ENCODE assay signal across 3 fruit fly cellular contexts in genomic region chr3L:690031-690686, dm6.
TF ChIP-seq lines count a peak whose summit lies in the region.

Gene CG32483, minus strand, starts transcription at chr3L:690081.
Gene RabX6, plus strand, starts transcription at chr3L:690517.

- peak; percentile 38 for TF ChIP-seq CTCF in whole organism, embryonic (GFP tag; optimal IDR thresholded peaks at IDR 0.05; lab: Kevin White, UChicago)

TF ChIP-seq in whole organism, adult, 20 proteins besides CTCF, POLR2A, EP300 and RAD21:
- TF ChIP-seq Mnt (GFP tag; optimal IDR thresholded peaks at IDR 0.05; lab: Kevin White, UChicago) (no peak), CG14711 (tag; optimal IDR thresholded peaks at IDR 0.05; lab: Kevin White, UChicago) (peak; percentile 73), CG7101 (tag; optimal IDR thresholded peaks at IDR 0.05; lab: Kevin White, UChicago) (no peak), CG12768 (GFP tag; optimal IDR thresholded peaks at IDR 0.05; lab: Kevin White, UChicago) (no peak), Crg-1 (GFP tag; optimal IDR thresholded peaks at IDR 0.05; lab: Kevin White, UChicago) (no peak), bab1 (GFP tag; optimal IDR thresholded peaks at IDR 0.05; lab: Kevin White, UChicago) (peak; percentile 36), CG33017 (tag; optimal IDR thresholded peaks at IDR 0.05; lab: Kevin White, UChicago) (no peak), tj (GFP tag; optimal IDR thresholded peaks at IDR 0.05; lab: Kevin White, UChicago) (no peak), toe (GFP tag; optimal IDR thresholded peaks at IDR 0.05; lab: Kevin White, UChicago) (no peak), kay (GFP tag; lab: Kevin White, UChicago; ENCODE audit: borderline replicate concordance) (no peak), CG7045 (GFP tag; optimal IDR thresholded peaks at IDR 0.05; lab: Kevin White, UChicago) (no peak), CG5204 (GFP tag; optimal IDR thresholded peaks at IDR 0.05; lab: Kevin White, UChicago) (no peak), pad (GFP tag; optimal IDR thresholded peaks at IDR 0.05; lab: Kevin White, UChicago) (no peak), cnc (optimal IDR thresholded peaks at IDR 0.05; lab: Kevin White, UChicago) (no peak), Hr96 (GFP tag; optimal IDR thresholded peaks at IDR 0.05; lab: Kevin White, UChicago) (no peak), cic (GFP tag; optimal IDR thresholded peaks at IDR 0.05; lab: Kevin White, UChicago) (no peak)

TF ChIP-seq in whole organism, embryonic, 481 proteins besides CTCF, POLR2A, EP300 and RAD21 (continues in another document):
- TF ChIP-seq nerfin-1 (tag; optimal IDR thresholded peaks at IDR 0.05; lab: Kevin White, UChicago): no peak
- no peak for TF ChIP-seq oc (tag; optimal IDR thresholded peaks at IDR 0.05; lab: Kevin White, UChicago)
- TF ChIP-seq Dref (GFP tag; IDR thresholded peaks at IDR 0.05; lab: Robert Waterston, UW): peak; percentile 79
- TF ChIP-seq trem (tag; optimal IDR thresholded peaks at IDR 0.05; lab: Kevin White, UChicago): peak; percentile 35
- peak; percentile 30 for TF ChIP-seq Scr (GFP tag; IDR thresholded peaks at IDR 0.05; lab: Robert Waterston, UW; ENCODE audit: partially characterized antibody)
- TF ChIP-seq luna (GFP tag; optimal IDR thresholded peaks at IDR 0.05; lab: Kevin White, UChicago): no peak
- TF ChIP-seq BEAF-32 (GFP tag; optimal IDR thresholded peaks at IDR 0.05; lab: Kevin White, UChicago): peak; percentile 42
- TF ChIP-seq Opbp (GFP tag; IDR thresholded peaks at IDR 0.05; lab: Robert Waterston, UW; ENCODE audit: partially characterized antibody): peak; percentile 52; the same call in 1 of the 3 replicates
- TF ChIP-seq Dad (GFP tag; optimal IDR thresholded peaks at IDR 0.05; lab: Kevin White, UChicago): no peak
- TF ChIP-seq rib (GFP tag; IDR thresholded peaks at IDR 0.05; lab: Robert Waterston, UW): peak; percentile 14; the same call in 1 of the 2 replicates
- TF ChIP-seq mld (GFP tag; IDR thresholded peaks at IDR 0.05; lab: Robert Waterston, UW; ENCODE audit: partially characterized antibody): 0 out of 3 replicates have a peak, but pooled peaks have one; percentile 35
- no peak for TF ChIP-seq ci (GFP tag; IDR thresholded peaks at IDR 0.05; lab: Robert Waterston, UW)
- no peak for TF ChIP-seq Doc2 (GFP tag; IDR thresholded peaks at IDR 0.05; lab: Robert Waterston, UW)
- TF ChIP-seq stwl (tag; optimal IDR thresholded peaks at IDR 0.05; lab: Kevin White, UChicago): peak; percentile 74
- peak; percentile 22 for TF ChIP-seq CG4617 (GFP tag; optimal IDR thresholded peaks at IDR 0.05; lab: Kevin White, UChicago; ENCODE audit: borderline replicate concordance)
- peak; percentile 55; the same call in 2 of the 4 replicates for TF ChIP-seq Dll (GFP tag; IDR thresholded peaks at IDR 0.05; lab: Robert Waterston, UW; ENCODE audit: partially characterized antibody)
- 0 out of 3 replicates have a peak, but pooled peaks have one; percentile 22 for TF ChIP-seq Doc3 (GFP tag; IDR thresholded peaks at IDR 0.05; lab: Robert Waterston, UW; ENCODE audit: partially characterized antibody)
- TF ChIP-seq bowl (GFP tag; IDR thresholded peaks at IDR 0.05; lab: Robert Waterston, UW): no peak
- TF ChIP-seq ewg (GFP tag; optimal IDR thresholded peaks at IDR 0.05; lab: Kevin White, UChicago): peak; percentile 8
- no peak for TF ChIP-seq Side (GFP tag; optimal IDR thresholded peaks at IDR 0.05; lab: Kevin White, UChicago)
- TF ChIP-seq Bgb (GFP tag; IDR thresholded peaks at IDR 0.05; lab: Robert Waterston, UW; ENCODE audit: partially characterized antibody): 0 out of 2 replicates have a peak, but pooled peaks have one; percentile 22
- peak; percentile 90 for TF ChIP-seq E2f2 (GFP tag; IDR thresholded peaks at IDR 0.05; lab: Robert Waterston, UW)
- TF ChIP-seq CG15479 (GFP tag; optimal IDR thresholded peaks at IDR 0.05; lab: Kevin White, UChicago): peak; percentile 58
- no peak for TF ChIP-seq Ssrp (tag; optimal IDR thresholded peaks at IDR 0.05; lab: Kevin White, UChicago)
- TF ChIP-seq Sin3A (optimal IDR thresholded peaks at IDR 0.05; lab: Kevin White, UChicago): peak; percentile 1
- peak; percentile 3 for TF ChIP-seq HmgZ (tag; optimal IDR thresholded peaks at IDR 0.05; lab: Kevin White, UChicago)
- no peak for TF ChIP-seq CG12104 (GFP tag; optimal IDR thresholded peaks at IDR 0.05; lab: Kevin White, UChicago)
- TF ChIP-seq amos (GFP tag; IDR thresholded peaks at IDR 0.05; lab: Robert Waterston, UW; ENCODE audit: partially characterized antibody): peak; percentile 36; the same call in 1 of the 2 replicates
- TF ChIP-seq CG8290 (GFP tag; optimal IDR thresholded peaks at IDR 0.05; lab: Kevin White, UChicago): no peak
- TF ChIP-seq CG8290 (tag; optimal IDR thresholded peaks at IDR 0.05; lab: Kevin White, UChicago): peak in 1 of 2 experiments; percentile 9
- no peak for TF ChIP-seq gt (GFP tag; IDR thresholded peaks at IDR 0.05; lab: Robert Waterston, UW)
- TF ChIP-seq Gsc (GFP tag; IDR thresholded peaks at IDR 0.05; lab: Robert Waterston, UW): no peak
- TF ChIP-seq unc-4 (GFP tag; IDR thresholded peaks at IDR 0.05; lab: Robert Waterston, UW; ENCODE audit: partially characterized antibody): peak; percentile 40; the same call in 1 of the 2 replicates
- no peak for TF ChIP-seq CG7839 (tag; optimal IDR thresholded peaks at IDR 0.05; lab: Kevin White, UChicago)
- TF ChIP-seq pzg (GFP tag; optimal IDR thresholded peaks at IDR 0.05; lab: Kevin White, UChicago): peak; percentile 54

TF ChIP-seq in whole organism, prepupa, 60 proteins besides CTCF, POLR2A, EP300 and RAD21:
- TF ChIP-seq svp (GFP tag; lab: Kevin White, UChicago): peak; percentile 24
- TF ChIP-seq Sox14 (GFP tag; optimal IDR thresholded peaks at IDR 0.05; lab: Kevin White, UChicago): peak; percentile 45
- no peak for TF ChIP-seq pdm3 (GFP tag; optimal IDR thresholded peaks at IDR 0.05; lab: Kevin White, UChicago)
